Fruit fly (Drosophila melanogaster): ENCODE data around the gene eIF4EHP.
A peak's percentile ranks its signal among the peaks of the same experiment; 100 is the strongest.

Gene eIF4EHP

dm6 chr3R:24031019-24031824 lies 77.5 kb downstream of the eIF4EHP start (continued):
- peak; percentile 49 for TF ChIP-seq caup (GFP tag; optimal IDR thresholded peaks at IDR 0.05; ENCODE audit: severe bottlenecking)
- no peak for TF ChIP-seq Sox102F (GFP tag; optimal IDR thresholded peaks at IDR 0.05)
- no peak for TF ChIP-seq CG7928 (GFP tag; optimal IDR thresholded peaks at IDR 0.05)
- TF ChIP-seq Doc2 (GFP tag; IDR thresholded peaks at IDR 0.05), result no peak
- peak; percentile 37; the same call in 1 of the 4 replicates for TF ChIP-seq Dll (GFP tag; IDR thresholded peaks at IDR 0.05; ENCODE audit: partially characterized antibody)
- TF ChIP-seq Chrac-16 (GFP tag; optimal IDR thresholded peaks at IDR 0.05), result no peak
- TF ChIP-seq slou (GFP tag; optimal IDR thresholded peaks at IDR 0.05), result no peak
- TF ChIP-seq Lim3 (GFP tag; IDR thresholded peaks at IDR 0.05), result no peak
- no peak for TF ChIP-seq tup (GFP tag; optimal IDR thresholded peaks at IDR 0.05)
- TF ChIP-seq Sin3A (optimal IDR thresholded peaks at IDR 0.05), result no peak
- TF ChIP-seq Dfd (GFP tag; optimal IDR thresholded peaks at IDR 0.05), result no peak
- TF ChIP-seq oc (tag; optimal IDR thresholded peaks at IDR 0.05), result no peak
- TF ChIP-seq Hr3 (GFP tag; optimal IDR thresholded peaks at IDR 0.05), result no peak
- TF ChIP-seq CG30403 (GFP tag; optimal IDR thresholded peaks at IDR 0.05), result no peak
- TF ChIP-seq Abd-B (GFP tag; optimal IDR thresholded peaks at IDR 0.05), result no peak
- TF ChIP-seq CrebB (tag; optimal IDR thresholded peaks at IDR 0.05), result peak; percentile 6
- TF ChIP-seq HLH3B (GFP tag; IDR thresholded peaks at IDR 0.05), result no peak
- TF ChIP-seq grau (tag; optimal IDR thresholded peaks at IDR 0.05), result no peak
- TF ChIP-seq cg (GFP tag; optimal IDR thresholded peaks at IDR 0.05), result peak; percentile 85
- no peak for TF ChIP-seq D19B (GFP tag; optimal IDR thresholded peaks at IDR 0.05)
- TF ChIP-seq CG43689 (GFP tag; IDR thresholded peaks at IDR 0.05), result no peak
- TF ChIP-seq CG15696 (tag; optimal IDR thresholded peaks at IDR 0.05), result no peak
- TF ChIP-seq CG3847 (GFP tag; IDR thresholded peaks at IDR 0.05), result no peak
- TF ChIP-seq ken (GFP tag; IDR thresholded peaks at IDR 0.05), result 0 out of 3 replicates have a peak, but pooled peaks have one; percentile 7
- TF ChIP-seq shn (GFP tag; optimal IDR thresholded peaks at IDR 0.05), result no peak
- no peak for TF ChIP-seq sqz (GFP tag; optimal IDR thresholded peaks at IDR 0.05)
- TF ChIP-seq CG16815 (GFP tag; optimal IDR thresholded peaks at IDR 0.05), result no peak
- TF ChIP-seq C15 (GFP tag; IDR thresholded peaks at IDR 0.05), result no peak
- no peak for TF ChIP-seq Asciz (GFP tag; optimal IDR thresholded peaks at IDR 0.05)
- no peak for TF ChIP-seq CG15514 (GFP tag; optimal IDR thresholded peaks at IDR 0.05)
- TF ChIP-seq CG2199 (GFP tag; IDR thresholded peaks at IDR 0.05), result no peak
- TF ChIP-seq chm (GFP tag; IDR thresholded peaks at IDR 0.05), result peak; percentile 63
- no peak for TF ChIP-seq CG3407 (GFP tag; optimal IDR thresholded peaks at IDR 0.05)
- no peak for TF ChIP-seq wor (GFP tag; IDR thresholded peaks at IDR 0.05)
- no peak for TF ChIP-seq CG11504 (tag; optimal IDR thresholded peaks at IDR 0.05)
- no peak for TF ChIP-seq lilli (GFP tag; optimal IDR thresholded peaks at IDR 0.05)
- TF ChIP-seq CG4424 (GFP tag; optimal IDR thresholded peaks at IDR 0.05), result no peak
- TF ChIP-seq eve (GFP tag; optimal IDR thresholded peaks at IDR 0.05), result no peak
- no peak for TF ChIP-seq HLH4C (GFP tag; IDR thresholded peaks at IDR 0.05; ENCODE audit: partially characterized antibody)
- no peak for TF ChIP-seq CG17912 (GFP tag; optimal IDR thresholded peaks at IDR 0.05)
- TF ChIP-seq CG15601 (tag; optimal IDR thresholded peaks at IDR 0.05), result no peak
- TF ChIP-seq Dek (tag; optimal IDR thresholded peaks at IDR 0.05), result no peak
- TF ChIP-seq CG1832 (GFP tag; optimal IDR thresholded peaks at IDR 0.05), result peak; percentile 51
- TF ChIP-seq Dbx (GFP tag; IDR thresholded peaks at IDR 0.05), result peak; percentile 54; the same call in 1 of the 3 replicates
- no peak for TF ChIP-seq CG9932 (GFP tag; IDR thresholded peaks at IDR 0.05)
- TF ChIP-seq ERR (GFP tag; optimal IDR thresholded peaks at IDR 0.05), result no peak
- no peak for TF ChIP-seq ranshi (GFP tag; IDR thresholded peaks at IDR 0.05)
- TF ChIP-seq CG17612 (GFP tag; IDR thresholded peaks at IDR 0.05), result no peak
- no peak for TF ChIP-seq CG30020 (tag; optimal IDR thresholded peaks at IDR 0.05)
- TF ChIP-seq CG2116 (GFP tag; optimal IDR thresholded peaks at IDR 0.05), result no peak
